Worm (Caenorhabditis elegans) whole organism, early embryonic: Measurements from ENCODE around the gene sru-30.

ENCODE experiments used
- F13C5.2 ChIP-seq: sonication (generic microtip); optimal IDR thresholded peaks from 2 replicates; lab custom pipeline; 2017; ENCODE audit warnings: mild to moderate bottlenecking, missing genetic modification characterization, inconsistent platforms, missing compliant biosample characterization
- aly-1 ChIP-seq: sonication (generic microtip); optimal IDR thresholded peaks from 2 replicates; lab custom pipeline; 2016; ENCODE audit warnings: missing genetic modification characterization, missing compliant biosample characterization
- ama-1 ChIP-seq: fragments of 150-350 bp; optimal IDR thresholded peaks from 2 replicates; lab custom pipeline; 2014
- ets-7 ChIP-seq: sonication (generic microtip); optimal IDR thresholded peaks from 2 replicates; lab custom pipeline; 2016; ENCODE audit warnings: missing genotype, missing genetic modification characterization, missing compliant biosample characterization
- flt-1 ChIP-seq: fragments of 200-800 bp; sonication (Bioruptor generic); IDR thresholded peaks from 2 replicates; pipeline ENCODE4 v1.3.6; 2022; ENCODE audit warnings: missing genetic modification characterization, missing compliant biosample characterization
- hmg-4 ChIP-seq: fragments of 200-800 bp; sonication (Bioruptor generic); optimal IDR thresholded peaks from 2 replicates; lab custom pipeline; 2018; ENCODE audit warnings: mild to moderate bottlenecking, missing genetic modification characterization, missing compliant biosample characterization
- hnd-1 ChIP-seq: sonication (generic microtip); optimal IDR thresholded peaks from 2 replicates; lab custom pipeline; 2016; ENCODE audit warnings: missing genetic modification characterization, missing compliant biosample characterization
- scrt-1 ChIP-seq: fragments of 200-800 bp; sonication (Bioruptor generic); IDR thresholded peaks from 2 replicates; pipeline ENCODE4 v1.3.6; 2022; ENCODE audit warnings: missing genetic modification characterization, missing compliant biosample characterization
- tbx-37 ChIP-seq: fragments of 200-800 bp; sonication (Bioruptor generic); conservative IDR thresholded peaks from 2 replicates; pipeline ENCODE4 v1.3.6; 2022; ENCODE audit warnings: missing genetic modification reagents, missing genetic modification characterization, missing compliant biosample characterization
- tra-4 ChIP-seq: sonication (generic microtip); optimal IDR thresholded peaks from 2 replicates; lab custom pipeline; 2017; ENCODE audit warnings: missing genetic modification characterization, missing compliant biosample characterization

DNA sequence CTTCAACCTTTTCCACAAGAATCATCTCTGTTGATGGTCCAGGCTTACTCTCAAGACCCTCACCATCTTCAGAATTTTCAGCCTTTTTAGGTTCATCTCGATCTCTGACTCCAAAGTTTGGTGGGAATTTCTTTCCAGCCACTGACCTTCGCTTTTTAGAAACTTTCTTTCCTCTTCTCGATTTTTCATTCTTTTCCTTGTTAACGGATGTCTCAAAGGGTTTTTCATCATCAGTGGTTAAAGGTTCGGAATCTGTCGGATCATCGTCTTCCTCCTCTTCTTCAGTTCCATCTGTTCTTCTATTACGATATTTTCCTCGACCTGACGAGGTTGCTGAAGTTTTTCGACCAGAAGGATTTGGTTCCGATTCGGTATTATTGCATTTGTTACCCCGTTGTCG lies 34.9 kb downstream of the sru-30 start:
- TF ChIP-seq ama-1 (lab: Kevin White, UChicago) (no peak), scrt-1 (no peak), F13C5.2 (tag; lab: Kevin White, UChicago) (no peak), flt-1 (GFP tag; lab: Robert Waterston, UW) (no peak), tra-4 (tag; lab: Kevin White, UChicago) (no peak), hmg-4 (GFP tag; lab: Kevin White, UChicago) (no peak), aly-1 (no peak), ets-7 (tag; lab: Kevin White, UChicago) (no peak), tbx-37 (no peak), hnd-1 (tag; lab: Kevin White, UChicago) (no peak)
